Fruit fly (Drosophila melanogaster): ENCODE data around the gene CG3706.
A peak's percentile ranks its signal among the peaks of the same experiment; 100 is the strongest.

Gene CG3706

dm6 chrX:964012-964411 lies 31.7 kb upstream of the CG3706 start:
- TF ChIP-seq Med (GFP tag), result peak; percentile 70
- TF ChIP-seq Optix (GFP tag; IDR thresholded peaks at IDR 0.05), result 0 out of 3 replicates have a peak, but pooled peaks have one; percentile 6
- TF ChIP-seq row (GFP tag; IDR thresholded peaks at IDR 0.05), result peak; percentile 50; the same call in 2 of the 3 replicates
- peak; percentile 6 for TF ChIP-seq Sox102F (GFP tag; optimal IDR thresholded peaks at IDR 0.05)
- TF ChIP-seq GATAe (GFP tag; conservative IDR thresholded peaks at IDR 0.05), result no peak
- TF ChIP-seq bigmax (GFP tag; optimal IDR thresholded peaks at IDR 0.05), result no peak
- 0 out of 2 replicates have a peak, but pooled peaks have one; percentile 38 for TF ChIP-seq ttk (GFP tag; IDR thresholded peaks at IDR 0.05)
- peak; percentile 72 for TF ChIP-seq sens (GFP tag)
- TF ChIP-seq yki (optimal IDR thresholded peaks at IDR 0.05), result no peak
- TF ChIP-seq CG11504 (tag; optimal IDR thresholded peaks at IDR 0.05), result peak; percentile 34
- TF ChIP-seq hkb (optimal IDR thresholded peaks at IDR 0.05), result no peak
- peak; percentile 36; the same call in 1 of the 2 replicates for TF ChIP-seq hkb (GFP tag; IDR thresholded peaks at IDR 0.05)
- peak; percentile 32; the same call in 1 of the 3 replicates for TF ChIP-seq dysf (GFP tag; IDR thresholded peaks at IDR 0.05)
- peak; percentile 19 for TF ChIP-seq CG2120 (GFP tag; optimal IDR thresholded peaks at IDR 0.05)
- TF ChIP-seq CG11247 (GFP tag; IDR thresholded peaks at IDR 0.05), result no peak
- 0 out of 2 replicates have a peak, but pooled peaks have one; percentile 7 for TF ChIP-seq slbo (GFP tag; IDR thresholded peaks at IDR 0.05)
- no peak for TF ChIP-seq CG32767 (GFP tag; IDR thresholded peaks at IDR 0.05)
- TF ChIP-seq gem (tag; optimal IDR thresholded peaks at IDR 0.05), result no peak
- no peak for TF ChIP-seq pros (GFP tag; optimal IDR thresholded peaks at IDR 0.05)
- TF ChIP-seq CG18599 (GFP tag; optimal IDR thresholded peaks at IDR 0.05), result peak; percentile 32
- TF ChIP-seq D19A (tag; optimal IDR thresholded peaks at IDR 0.05), result peak; percentile 43
- TF ChIP-seq Ada2b (GFP tag; IDR thresholded peaks at IDR 0.05), result peak; percentile 25; the same call in 1 of the 2 replicates
- TF ChIP-seq gsb-n (tag; optimal IDR thresholded peaks at IDR 0.05), result no peak
- TF ChIP-seq ci (GFP tag; IDR thresholded peaks at IDR 0.05), result 0 out of 3 replicates have a peak, but pooled peaks have one; percentile 13

DNA sequence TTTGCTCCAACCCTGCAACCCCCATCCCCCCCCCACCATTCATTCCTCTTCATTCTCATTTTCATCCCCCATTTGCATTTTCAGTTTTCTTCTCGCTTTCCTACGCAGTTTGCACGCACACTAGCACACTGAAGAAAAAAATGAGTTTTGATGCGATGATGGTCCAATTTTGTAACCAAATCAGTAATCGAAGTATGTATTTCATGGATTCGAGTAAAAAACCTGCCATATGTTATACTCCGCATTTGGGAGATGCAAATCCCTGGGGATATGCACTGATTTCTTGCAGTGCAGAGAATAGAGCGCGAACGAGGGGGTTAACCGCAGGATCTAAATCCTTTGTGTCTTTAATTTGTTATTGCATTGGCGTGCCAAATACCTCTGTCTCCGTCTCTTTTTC lies 23.6 kb upstream of the CG3706 start:
- TF ChIP-seq Dip2 (GFP tag; IDR thresholded peaks at IDR 0.05) (no peak), cwo (GFP tag; optimal IDR thresholded peaks at IDR 0.05) (peak; percentile 32), otp (GFP tag; IDR thresholded peaks at IDR 0.05) (0 out of 3 replicates have a peak, but pooled peaks have one; percentile 39), hth (optimal IDR thresholded peaks at IDR 0.05) (no peak), CG17359 (tag; optimal IDR thresholded peaks at IDR 0.05) (peak; percentile 65), pho (GFP tag; optimal IDR thresholded peaks at IDR 0.05) (peak; percentile 30), CG10654 (GFP tag; optimal IDR thresholded peaks at IDR 0.05) (peak; percentile 49), CG18262 (tag; optimal IDR thresholded peaks at IDR 0.05) (peak; percentile 42), B-H1 (GFP tag; IDR thresholded peaks at IDR 0.05) (no peak; the same call in 2 of the 3 replicates), rib (GFP tag; IDR thresholded peaks at IDR 0.05) (no peak), nerfin-2 (GFP tag; IDR thresholded peaks at IDR 0.05; ENCODE audit: partially characterized antibody) (no peak), CrebB (tag; optimal IDR thresholded peaks at IDR 0.05) (peak; percentile 0), chn (GFP tag; optimal IDR thresholded peaks at IDR 0.05) (peak; percentile 36), unc-4 (GFP tag; IDR thresholded peaks at IDR 0.05; ENCODE audit: partially characterized antibody) (no peak), CG8290 (GFP tag; optimal IDR thresholded peaks at IDR 0.05) (no peak), CG8290 (tag; optimal IDR thresholded peaks at IDR 0.05) (peak in 1 of 2 experiments; percentile 90), Med (GFP tag) (peak; percentile 93), H15 (GFP tag; IDR thresholded peaks at IDR 0.05) (peak; percentile 51; the same call in 1 of the 3 replicates), tup (GFP tag; optimal IDR thresholded peaks at IDR 0.05) (peak; percentile 15), en (GFP tag; optimal IDR thresholded peaks at IDR 0.05) (no peak), CG15011 (GFP tag; optimal IDR thresholded peaks at IDR 0.05) (no peak), CHES-1-like (GFP tag; optimal IDR thresholded peaks at IDR 0.05) (peak; percentile 57), CG9932 (GFP tag; IDR thresholded peaks at IDR 0.05) (peak; percentile 55), CG5180 (GFP tag; optimal IDR thresholded peaks at IDR 0.05) (peak; percentile 15), Dad (GFP tag; optimal IDR thresholded peaks at IDR 0.05) (peak; percentile 3), CG1647 (GFP tag; optimal IDR thresholded peaks at IDR 0.05) (peak; percentile 13), bsh (GFP tag; optimal IDR thresholded peaks at IDR 0.05) (peak in 1 of 2 experiments; percentile 62), CG1603 (tag; optimal IDR thresholded peaks at IDR 0.05) (peak; percentile 78), pum (GFP tag; optimal IDR thresholded peaks at IDR 0.05) (peak; percentile 51)

Data from whole organism, embryonic.